Worm (Caenorhabditis elegans) whole organism, L4 larva: Measurements from ENCODE around the gene srw-82.

Experiments
- madf-9 ChIP-seq: fragments of 200-800 bp; sonication (Bioruptor generic); conservative IDR thresholded peaks from 2 replicates; pipeline ENCODE4 v1.3.6; 2022; ENCODE audit warnings: missing genetic modification reagents, missing genetic modification characterization, missing compliant biosample characterization
- nhr-10 ChIP-seq: fragments of 150-350 bp; optimal IDR thresholded peaks from 2 replicates; lab custom pipeline; 2014; ENCODE audit warnings: missing biosample characterization, missing genetic modification characterization
- nhr-11 ChIP-seq: fragments of 150-350 bp; optimal IDR thresholded peaks from 2 replicates; lab custom pipeline; 2014; ENCODE audit warnings: missing biosample characterization, missing genetic modification characterization
- nhr-41 ChIP-seq: fragments of 200-800 bp; sonication (Bioruptor generic); IDR thresholded peaks from 2 replicates; pipeline ENCODE4 v1.3.6; 2022; ENCODE audit warnings: missing genetic modification reagents, missing genetic modification characterization, missing compliant biosample characterization
- ztf-11 ChIP-seq: fragments of 150-350 bp; optimal IDR thresholded peaks from 2 replicates; lab custom pipeline; 2014; ENCODE audit warnings: missing biosample characterization, missing genetic modification characterization

DNA sequence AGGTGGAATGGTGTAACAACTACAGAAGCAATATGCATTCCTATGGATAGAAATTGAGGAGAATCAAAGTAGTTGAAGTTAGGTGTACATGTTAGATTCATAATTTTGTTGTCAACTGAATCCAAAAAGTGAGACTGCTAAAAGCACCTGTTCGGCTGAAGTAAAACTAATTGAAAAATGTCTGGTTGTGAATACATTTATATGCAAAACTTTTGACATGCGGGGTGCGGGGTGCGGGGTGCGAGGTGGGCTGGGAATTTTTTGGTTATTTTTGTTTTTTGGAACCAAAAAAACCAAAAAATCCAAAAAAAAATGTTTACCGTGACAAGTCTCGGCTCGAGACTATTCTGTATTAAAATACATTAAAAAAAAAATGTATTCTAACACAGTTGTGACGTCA, 21.4 kb upstream of the srw-82 start, which contains the start of gene srh-207:
- no peak for TF ChIP-seq nhr-41 (GFP tag; lab: Robert Waterston, UW)
- no peak for TF ChIP-seq nhr-11 (tag; lab: Kevin White, UChicago)
- no peak for TF ChIP-seq ztf-11
- no peak for TF ChIP-seq nhr-10 (tag; lab: Kevin White, UChicago)
- no peak for TF ChIP-seq madf-9 (GFP tag; lab: Robert Waterston, UW)
